Fruit fly (Drosophila melanogaster): ENCODE data around the gene Deaf1.

The Deaf1 gene

DNA sequence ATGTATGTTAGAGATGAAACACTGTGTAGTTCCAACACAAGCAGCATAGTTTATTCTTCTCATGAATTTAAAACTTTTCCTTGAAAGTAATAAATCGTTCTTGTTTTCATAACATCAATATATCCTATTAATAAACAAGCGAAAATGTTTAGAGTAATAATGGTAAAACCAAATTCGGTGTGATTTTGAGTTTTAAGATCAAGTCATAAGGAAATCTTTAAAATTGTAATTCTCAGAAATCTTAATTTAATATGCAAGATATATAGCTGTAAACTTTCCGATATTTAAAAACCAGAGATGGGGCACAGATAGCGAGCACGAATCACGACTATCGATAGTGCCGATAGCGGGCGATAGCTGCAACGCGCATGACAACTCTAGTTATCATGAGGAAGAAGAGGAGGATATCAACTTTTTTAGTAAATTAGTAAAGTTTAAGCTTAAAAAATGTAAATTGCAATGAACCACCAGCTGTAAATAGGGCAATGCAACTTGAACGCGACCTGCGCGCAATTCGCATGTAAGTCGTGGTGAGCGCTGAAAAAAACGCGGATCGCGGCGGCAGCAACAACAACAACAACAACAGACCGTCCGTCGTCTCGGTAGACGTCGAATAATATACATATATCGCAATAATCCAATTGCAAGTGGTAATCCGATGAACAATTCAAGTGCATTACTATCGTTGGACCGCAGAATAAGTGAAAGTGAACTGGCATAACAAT lies at the start of gene Deaf1, which contains the start of gene Fibp:
Gene Deaf1 (plus strand): TSS at position 368 of the 725 bp plus-strand sequence.
Gene Fibp (minus strand): TSS at position 161 of the 725 bp plus-strand sequence.
- no peak for TF ChIP-seq lola (GFP tag; optimal IDR thresholded peaks at IDR 0.05)
- peak; percentile 74 for TF ChIP-seq sv (GFP tag; optimal IDR thresholded peaks at IDR 0.05)
- TF ChIP-seq N (GFP tag; optimal IDR thresholded peaks at IDR 0.05) = no peak
- TF ChIP-seq Jra (GFP tag; optimal IDR thresholded peaks at IDR 0.05) = peak; percentile 88
- TF ChIP-seq tai (GFP tag; optimal IDR thresholded peaks at IDR 0.05) = no peak
- TF ChIP-seq Rel (GFP tag; optimal IDR thresholded peaks at IDR 0.05) = no peak
- TF ChIP-seq Rel (tag; optimal IDR thresholded peaks at IDR 0.05) = no peak
- TF ChIP-seq Vsx2 (GFP tag; optimal IDR thresholded peaks at IDR 0.05; ENCODE audit: partially characterized antibody) = no peak
- TF ChIP-seq Dif (GFP tag; optimal IDR thresholded peaks at IDR 0.05; ENCODE audit: partially characterized antibody) = no peak
- TF ChIP-seq CG32264 (GFP tag; optimal IDR thresholded peaks at IDR 0.05) = peak; percentile 33
- TF ChIP-seq CrebA (GFP tag; optimal IDR thresholded peaks at IDR 0.05; ENCODE audit: borderline replicate concordance) = no peak
- peak; percentile 90 for TF ChIP-seq woc (GFP tag; optimal IDR thresholded peaks at IDR 0.05)
- no peak for TF ChIP-seq dmrt93B (GFP tag; optimal IDR thresholded peaks at IDR 0.05)
- peak; percentile 82 for TF ChIP-seq HLH106 (tag; optimal IDR thresholded peaks at IDR 0.05)
- TF ChIP-seq h (GFP tag; optimal IDR thresholded peaks at IDR 0.05) = peak; percentile 83
- no peak for TF ChIP-seq usp (GFP tag; optimal IDR thresholded peaks at IDR 0.05)
- peak in 1 of 2 experiments; percentile 84 for TF ChIP-seq foxo (GFP tag; optimal IDR thresholded peaks at IDR 0.05)
- no peak for TF ChIP-seq dl (GFP tag; optimal IDR thresholded peaks at IDR 0.05; ENCODE audit: insufficient read depth in 1 of 2, partially characterized antibody in 2 of 2)
- TF ChIP-seq Hnf4 (GFP tag; optimal IDR thresholded peaks at IDR 0.05) = peak; percentile 85
- TF ChIP-seq Myc (optimal IDR thresholded peaks at IDR 0.05) = no peak
- no peak for TF ChIP-seq Hr78 (GFP tag; optimal IDR thresholded peaks at IDR 0.05)
- TF ChIP-seq jim (GFP tag; optimal IDR thresholded peaks at IDR 0.05) = no peak
- TF ChIP-seq Abd-B (GFP tag; optimal IDR thresholded peaks at IDR 0.05) = no peak
- peak; percentile 79 for TF ChIP-seq rgr (GFP tag; optimal IDR thresholded peaks at IDR 0.05)
- TF ChIP-seq brk (GFP tag; optimal IDR thresholded peaks at IDR 0.05) = no peak
- peak; percentile 78 for TF ChIP-seq Sp1 (GFP tag; optimal IDR thresholded peaks at IDR 0.05)
- TF ChIP-seq pan (optimal IDR thresholded peaks at IDR 0.05) = no peak
- peak; percentile 50 for TF ChIP-seq dsf (GFP tag; optimal IDR thresholded peaks at IDR 0.05; ENCODE audit: borderline replicate concordance)
- peak; percentile 78 for TF ChIP-seq OdsH (GFP tag; optimal IDR thresholded peaks at IDR 0.05)
- peak; percentile 59 for TF ChIP-seq CG9705 (GFP tag; optimal IDR thresholded peaks at IDR 0.05)
- peak; percentile 67 for TF ChIP-seq Hr83 (GFP tag; optimal IDR thresholded peaks at IDR 0.05; ENCODE audit: poor library complexity, severe bottlenecking)
- TF ChIP-seq GATAd (GFP tag; optimal IDR thresholded peaks at IDR 0.05) = peak; percentile 82
- TF ChIP-seq Dfd (GFP tag; optimal IDR thresholded peaks at IDR 0.05) = no peak
- TF ChIP-seq fru (GFP tag; optimal IDR thresholded peaks at IDR 0.05) = peak; percentile 82
- peak; percentile 76 for TF ChIP-seq ey (GFP tag; optimal IDR thresholded peaks at IDR 0.05)
- TF ChIP-seq br (GFP tag; optimal IDR thresholded peaks at IDR 0.05) = peak; percentile 81
- peak; percentile 69 for TF ChIP-seq psq (GFP tag; optimal IDR thresholded peaks at IDR 0.05)
- peak; percentile 8 for TF ChIP-seq Mio (GFP tag; optimal IDR thresholded peaks at IDR 0.05)
- no peak for TF ChIP-seq sage (GFP tag; optimal IDR thresholded peaks at IDR 0.05)

DNA sequence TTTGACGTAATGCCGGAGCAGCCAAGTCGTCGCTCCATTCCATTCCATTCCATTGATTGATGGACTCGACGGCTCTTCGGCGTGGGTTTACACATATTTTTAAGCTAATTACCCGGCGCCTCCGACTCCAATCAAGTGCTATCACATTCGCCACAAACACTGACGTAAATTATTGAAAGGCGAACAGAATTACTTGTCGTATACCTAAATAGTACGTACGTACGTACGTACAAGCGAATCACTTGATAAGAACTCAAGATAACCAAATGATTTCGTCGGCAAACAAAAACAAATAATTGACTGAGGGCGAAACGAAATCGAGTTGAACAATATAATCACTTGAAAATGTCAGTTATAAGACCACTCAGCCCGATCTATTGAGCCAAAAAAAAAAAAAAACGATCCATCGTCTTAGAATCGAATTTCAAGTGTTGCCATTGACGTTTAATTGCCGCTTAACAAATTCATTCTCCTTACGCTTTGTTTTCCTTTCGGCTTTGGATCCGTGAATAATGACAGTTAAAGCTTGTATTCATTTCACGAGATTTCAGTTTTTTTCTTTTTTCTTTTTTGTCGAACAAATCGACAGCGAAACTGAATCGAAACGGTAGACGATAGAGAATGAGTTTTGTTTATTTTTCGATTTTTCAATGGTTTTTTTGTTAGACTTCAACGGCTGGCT lies 40.6 kb upstream of the Deaf1 start:
- TF ChIP-seq Rel (GFP tag; optimal IDR thresholded peaks at IDR 0.05) (no peak), Rel (tag; optimal IDR thresholded peaks at IDR 0.05) (peak; percentile 24), Vsx2 (GFP tag; optimal IDR thresholded peaks at IDR 0.05; ENCODE audit: partially characterized antibody) (peak; percentile 66), br (GFP tag; optimal IDR thresholded peaks at IDR 0.05) (no peak), CrebA (GFP tag; optimal IDR thresholded peaks at IDR 0.05; ENCODE audit: borderline replicate concordance) (peak; percentile 36), N (GFP tag; optimal IDR thresholded peaks at IDR 0.05) (no peak), OdsH (GFP tag; optimal IDR thresholded peaks at IDR 0.05) (no peak), sage (GFP tag; optimal IDR thresholded peaks at IDR 0.05) (no peak), brk (GFP tag; optimal IDR thresholded peaks at IDR 0.05) (peak; percentile 28), tai (GFP tag; optimal IDR thresholded peaks at IDR 0.05) (peak; percentile 34), rgr (GFP tag; optimal IDR thresholded peaks at IDR 0.05) (no peak), Hnf4 (GFP tag; optimal IDR thresholded peaks at IDR 0.05) (no peak), h (GFP tag; optimal IDR thresholded peaks at IDR 0.05) (peak; percentile 11), Hr78 (GFP tag; optimal IDR thresholded peaks at IDR 0.05) (no peak), woc (GFP tag; optimal IDR thresholded peaks at IDR 0.05) (no peak)
